Fruit fly (Drosophila melanogaster) whole organism, adult: Measurements from ENCODE around the gene fal.

Experiments
- CG11617 ChIP-seq: fragments of 200-800 bp; sonication (Bioruptor generic); optimal IDR thresholded peaks from 2 replicates; lab custom pipeline; 2017; ENCODE audit warnings: mild to moderate bottlenecking, missing biosample characterization, missing genetic modification reagents, missing genetic modification characterization
- CG12768 ChIP-seq: fragments of 200-800 bp; sonication (Bioruptor generic); optimal IDR thresholded peaks from 2 replicates; lab custom pipeline; 2017; ENCODE audit warnings: missing biosample characterization, missing genetic modification characterization, mild to moderate bottlenecking, moderate library complexity, missing genetic modification reagents
- CG14711 ChIP-seq: fragments of 200-800 bp; sonication (Bioruptor generic); optimal IDR thresholded peaks from 2 replicates; lab custom pipeline; 2018; ENCODE audit warnings: missing biosample characterization, mild to moderate bottlenecking, missing genetic modification characterization, moderate library complexity
- CG1620 ChIP-seq: fragments of 200-800 bp; sonication (Bioruptor generic); optimal IDR thresholded peaks from 2 replicates; lab custom pipeline; 2016; ENCODE audit warnings: missing biosample characterization, missing genetic modification characterization
- CG33017 ChIP-seq: fragments of 200-800 bp; sonication (Bioruptor generic); optimal IDR thresholded peaks from 2 replicates; lab custom pipeline; 2018; ENCODE audit warnings: missing biosample characterization, mild to moderate bottlenecking, missing genetic modification characterization, moderate library complexity
- CG5204 ChIP-seq: fragments of 200-800 bp; sonication (Bioruptor generic); optimal IDR thresholded peaks from 2 replicates; lab custom pipeline; 2016; ENCODE audit warnings: missing biosample characterization, missing genetic modification characterization
- CG7045 ChIP-seq: fragments of 200-800 bp; sonication (Bioruptor generic); optimal IDR thresholded peaks from 2 replicates; lab custom pipeline; 2017; ENCODE audit warnings: missing biosample characterization, mild to moderate bottlenecking, missing genetic modification characterization
- CG7101 ChIP-seq: fragments of 200-800 bp; sonication (Bioruptor generic); optimal IDR thresholded peaks from 2 replicates; lab custom pipeline; 2018; ENCODE audit warnings: missing biosample characterization, mild to moderate bottlenecking, missing genetic modification characterization, moderate library complexity
- Clk ChIP-seq: fragments of 200-800 bp; sonication (Bioruptor generic); optimal IDR thresholded peaks from 2 replicates; lab custom pipeline; 2017; ENCODE audit warnings: missing biosample characterization, missing genetic modification characterization
- Crg-1 ChIP-seq: fragments of 200-800 bp; sonication (Bioruptor generic); optimal IDR thresholded peaks from 2 replicates; lab custom pipeline; 2016; ENCODE audit warnings: missing biosample characterization, missing genetic modification characterization
- Hr96 ChIP-seq: fragments of 200-800 bp; sonication (Bioruptor generic); optimal IDR thresholded peaks from 2 replicates; lab custom pipeline; 2016; ENCODE audit warnings: missing biosample characterization, missing genetic modification characterization
- Mnt ChIP-seq: fragments of 200-800 bp; sonication (Bioruptor generic); optimal IDR thresholded peaks from 2 replicates; lab custom pipeline; 2016; ENCODE audit warnings: missing biosample characterization, mild to moderate bottlenecking, missing genetic modification characterization
- bab1 ChIP-seq: fragments of 200-800 bp; sonication (Bioruptor generic); optimal IDR thresholded peaks from 3 replicates; lab custom pipeline; 2019; ENCODE audit warnings: missing biosample characterization, mild to moderate bottlenecking, missing genetic modification characterization, moderate library complexity
- cic ChIP-seq: fragments of 200-800 bp; sonication (Bioruptor generic); optimal IDR thresholded peaks from 2 replicates; lab custom pipeline; 2017; ENCODE audit warnings: missing biosample characterization, mild to moderate bottlenecking, missing genetic modification characterization, moderate library complexity
- cnc ChIP-seq, 2 experiments: fragments of >200 bp; optimal IDR thresholded peaks; 2 replicates each; lab custom pipeline; 2017
- kay ChIP-seq: fragments of 200-800 bp; sonication (Bioruptor generic); peaks from one replicate; lab custom pipeline; 2016; ENCODE audit warnings: missing biosample characterization, missing genetic modification characterization, borderline replicate concordance
- ovo ChIP-seq: fragments of 200-800 bp; sonication (Bioruptor generic); optimal IDR thresholded peaks from 2 replicates; lab custom pipeline; 2016; ENCODE audit warnings: missing biosample characterization, missing genetic modification characterization
- pad ChIP-seq: fragments of 200-800 bp; sonication (Bioruptor generic); optimal IDR thresholded peaks from 3 replicates; lab custom pipeline; 2017; ENCODE audit warnings: missing biosample characterization, missing genetic modification characterization, mild to moderate bottlenecking, moderate library complexity, missing genetic modification reagents
- tj ChIP-seq: fragments of 200-800 bp; sonication (Bioruptor generic); optimal IDR thresholded peaks from 3 replicates; lab custom pipeline; 2017; ENCODE audit warnings: missing biosample characterization, mild to moderate bottlenecking, missing genetic modification characterization, moderate library complexity
- toe ChIP-seq: fragments of 200-800 bp; sonication (Bioruptor generic); optimal IDR thresholded peaks from 2 replicates; lab custom pipeline; 2016; ENCODE audit warnings: missing biosample characterization, missing genetic modification characterization

The fal gene

dm6 chr3L:19294235-19294612 is at the start of gene fal:
TSS of gene fal (plus strand) at chr3L:19294564.
- TF ChIP-seq Mnt (GFP tag; lab: Kevin White, UChicago) (no peak), kay (GFP tag; lab: Kevin White, UChicago) (no peak), ovo (no peak), CG1620 (GFP tag; lab: Kevin White, UChicago) (peak; percentile 44), CG7045 (GFP tag; lab: Kevin White, UChicago) (no peak), bab1 (GFP tag; lab: Kevin White, UChicago) (no peak), Hr96 (GFP tag; lab: Kevin White, UChicago) (peak; percentile 32), toe (GFP tag; lab: Kevin White, UChicago) (peak; percentile 38), CG5204 (GFP tag; lab: Kevin White, UChicago) (peak; percentile 29)

dm6 chr3L:19251643-19252042 is 42.7 kb upstream of the fal start:
- TF ChIP-seq Mnt (GFP tag; lab: Kevin White, UChicago) (no peak), CG7045 (GFP tag; lab: Kevin White, UChicago) (no peak), Crg-1 (GFP tag; lab: Kevin White, UChicago) (no peak), CG12768 (GFP tag; lab: Kevin White, UChicago) (no peak), ovo (no peak), CG7101 (tag; lab: Kevin White, UChicago) (no peak), kay (GFP tag; lab: Kevin White, UChicago) (no peak), bab1 (GFP tag; lab: Kevin White, UChicago) (no peak), CG14711 (tag; lab: Kevin White, UChicago) (no peak), CG5204 (GFP tag; lab: Kevin White, UChicago) (no peak), tj (GFP tag; lab: Kevin White, UChicago) (no peak)

DNA sequence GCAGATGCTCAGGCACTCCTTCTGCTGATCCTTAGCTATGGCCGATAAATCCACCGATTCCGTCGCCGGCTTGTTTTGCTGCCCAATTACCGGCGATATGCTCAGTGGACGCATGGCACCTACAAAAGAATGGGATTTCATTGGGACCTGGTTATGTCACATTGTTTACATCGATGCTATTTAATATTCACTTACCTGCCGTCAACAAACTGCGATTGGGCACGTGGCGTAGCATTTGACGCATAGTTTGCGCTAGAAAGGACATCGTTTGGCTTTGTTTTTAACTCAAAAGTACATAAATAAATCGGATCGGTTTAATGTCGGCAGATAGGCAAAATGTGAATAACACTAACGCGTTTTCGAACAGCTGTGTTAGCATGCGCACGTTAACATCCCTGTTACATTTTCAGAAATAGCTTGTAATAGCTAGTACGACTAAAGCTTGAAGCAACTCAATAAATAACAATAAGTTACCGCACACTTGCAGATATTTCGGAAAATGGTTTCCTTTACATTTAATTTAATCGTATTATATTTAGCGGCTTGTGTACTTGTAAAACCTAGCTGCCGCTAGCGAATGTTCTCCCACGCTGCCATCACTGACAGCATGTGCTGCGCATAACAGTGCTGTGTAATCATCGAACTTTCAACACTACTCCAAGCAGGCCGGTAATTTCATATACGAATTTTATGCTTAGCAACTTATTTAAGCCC is 39.5 kb upstream of the fal start, which contains the start of the genes mRpL21 and rept:
TSS of gene mRpL21 (minus strand) at position 347 of the 714 bp plus-strand sequence.
TSS of gene rept (plus strand) at position 626 of the 714 bp plus-strand sequence.
- TF ChIP-seq bab1 (GFP tag; lab: Kevin White, UChicago), result peak; percentile 34
- peak; percentile 75 for TF ChIP-seq Crg-1 (GFP tag; lab: Kevin White, UChicago)
- no peak for TF ChIP-seq CG5204 (GFP tag; lab: Kevin White, UChicago)
- peak; percentile 19 for TF ChIP-seq cic (GFP tag; lab: Kevin White, UChicago)
- TF ChIP-seq CG11617, result peak; percentile 61
- peak; percentile 97 for TF ChIP-seq Mnt (GFP tag; lab: Kevin White, UChicago)
- TF ChIP-seq tj (GFP tag; lab: Kevin White, UChicago), result peak; percentile 23
- peak; percentile 73 for TF ChIP-seq toe (GFP tag; lab: Kevin White, UChicago)
- no peak for TF ChIP-seq kay (GFP tag; lab: Kevin White, UChicago)
- TF ChIP-seq CG12768 (GFP tag; lab: Kevin White, UChicago), result peak; percentile 76
- TF ChIP-seq CG33017 (tag; lab: Kevin White, UChicago), result peak; percentile 54
- TF ChIP-seq Hr96 (GFP tag; lab: Kevin White, UChicago), result peak; percentile 64
- TF ChIP-seq ovo, result peak; percentile 48
- peak; percentile 63 for TF ChIP-seq CG7045 (GFP tag; lab: Kevin White, UChicago)
- TF ChIP-seq cnc (optimal IDR thresholded peaks at IDR 0.05; lab: Kevin White, UChicago), result no peak
- peak; percentile 64 for TF ChIP-seq pad
- peak; percentile 78 for TF ChIP-seq CG1620 (GFP tag; lab: Kevin White, UChicago)
- no peak for TF ChIP-seq Clk (GFP tag; lab: Kevin White, UChicago)
- peak; percentile 74 for TF ChIP-seq CG7101 (tag; lab: Kevin White, UChicago)
- peak; percentile 41 for TF ChIP-seq CG14711 (tag; lab: Kevin White, UChicago)

DNA sequence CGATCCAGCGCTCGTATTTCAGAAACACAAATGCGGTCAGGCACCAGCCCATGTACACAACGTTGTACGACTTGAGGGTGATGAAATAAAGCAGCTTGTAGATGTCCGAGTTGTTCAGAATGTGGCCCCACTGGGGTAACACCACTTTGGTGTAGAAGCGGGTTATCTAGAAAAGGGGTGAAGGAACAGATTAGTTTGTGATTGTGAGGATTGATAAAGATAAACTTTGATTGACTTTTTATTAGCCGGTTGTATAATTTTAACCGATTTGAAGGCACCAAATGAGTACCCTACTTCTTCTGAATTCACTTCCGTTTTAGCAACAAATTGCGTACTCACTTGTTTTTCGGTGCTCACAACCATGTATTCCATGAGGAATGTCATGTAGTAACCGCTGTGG is 36.2 kb upstream of the fal start:
- no peak for TF ChIP-seq CG11617
- peak; percentile 6 for TF ChIP-seq cic (GFP tag; lab: Kevin White, UChicago)
- no peak for TF ChIP-seq CG7045 (GFP tag; lab: Kevin White, UChicago)
- no peak for TF ChIP-seq CG33017 (tag; lab: Kevin White, UChicago)
- no peak for TF ChIP-seq pad
- no peak for TF ChIP-seq Hr96 (GFP tag; lab: Kevin White, UChicago)

- TF ChIP-seq cic (GFP tag; lab: Kevin White, UChicago), result peak; percentile 92
- TF ChIP-seq CG5204 (GFP tag; lab: Kevin White, UChicago), result no peak
- peak; percentile 48 for TF ChIP-seq tj (GFP tag; lab: Kevin White, UChicago)
- TF ChIP-seq Crg-1 (GFP tag; lab: Kevin White, UChicago), result no peak
- TF ChIP-seq Clk (GFP tag; lab: Kevin White, UChicago), result no peak
- TF ChIP-seq kay (GFP tag; lab: Kevin White, UChicago), result no peak
- TF ChIP-seq Hr96 (GFP tag; lab: Kevin White, UChicago), result peak; percentile 29
- no peak for TF ChIP-seq toe (GFP tag; lab: Kevin White, UChicago)
- no peak for TF ChIP-seq CG11617
- TF ChIP-seq ovo, result no peak
- TF ChIP-seq pad, result no peak
- peak; percentile 72 for TF ChIP-seq Mnt (GFP tag; lab: Kevin White, UChicago)
- no peak for TF ChIP-seq CG1620 (GFP tag; lab: Kevin White, UChicago)
- TF ChIP-seq CG33017 (tag; lab: Kevin White, UChicago), result no peak
- no peak for TF ChIP-seq CG7101 (tag; lab: Kevin White, UChicago)
- TF ChIP-seq CG14711 (tag; lab: Kevin White, UChicago), result peak; percentile 8
- peak; percentile 45 for TF ChIP-seq CG12768 (GFP tag; lab: Kevin White, UChicago)
- TF ChIP-seq CG7045 (GFP tag; lab: Kevin White, UChicago), result peak; percentile 11
- peak; percentile 26 for TF ChIP-seq bab1 (GFP tag; lab: Kevin White, UChicago)
- TF ChIP-seq cnc (optimal IDR thresholded peaks at IDR 0.05; lab: Kevin White, UChicago), result no peak
These were observed 34.0 kb upstream of the fal start, which contains the start of gene nes for dm6 chr3L:19260278-19260803. TSS of gene nes (minus strand) at chr3L:19260679.
